Fruit fly (Drosophila melanogaster): ENCODE measurements around the gene Nmt.

Gene Nmt

DNA sequence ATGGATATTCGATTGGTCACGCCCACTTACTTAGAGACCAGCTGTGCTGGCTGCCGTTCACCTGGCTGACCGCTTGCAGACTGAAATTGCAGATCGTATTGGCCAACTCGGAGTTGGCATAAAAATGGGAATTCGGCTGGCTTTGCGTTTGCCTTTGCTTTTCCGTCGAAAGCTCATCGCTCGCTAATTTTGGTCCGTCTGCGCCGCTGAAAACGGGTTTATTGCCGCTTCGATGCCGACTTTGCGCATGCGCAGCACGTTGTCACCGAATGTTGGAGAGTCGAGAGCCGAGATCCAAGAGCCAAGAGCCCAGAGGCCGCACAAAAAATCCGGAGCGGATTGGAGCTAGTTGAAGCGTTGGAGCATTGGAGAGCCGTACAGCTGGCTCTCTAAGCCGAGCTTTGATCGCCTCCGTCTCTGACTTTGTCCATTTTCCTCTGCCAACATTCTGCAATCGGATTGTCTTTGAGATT is 26.5 kb downstream of the Nmt start, which contains the start of gene CG13676 (continued):
- no peak for TF ChIP-seq Lpt (GFP tag; optimal IDR thresholded peaks at IDR 0.05)
- TF ChIP-seq ss (GFP tag; optimal IDR thresholded peaks at IDR 0.05): peak in 1 of 2 experiments; percentile 46
- TF ChIP-seq Smox (GFP tag; optimal IDR thresholded peaks at IDR 0.05): no peak
- no peak for TF ChIP-seq fd85E (GFP tag; optimal IDR thresholded peaks at IDR 0.05)
- TF ChIP-seq Sox15 (GFP tag; optimal IDR thresholded peaks at IDR 0.05): no peak
- TF ChIP-seq spab (GFP tag; optimal IDR thresholded peaks at IDR 0.05): no peak
- no peak for TF ChIP-seq svp (GFP tag)
- no peak for TF ChIP-seq CG6792 (GFP tag; optimal IDR thresholded peaks at IDR 0.05)
- TF ChIP-seq Hr39 (GFP tag; optimal IDR thresholded peaks at IDR 0.05): no peak
- no peak for TF ChIP-seq acj6 (GFP tag; optimal IDR thresholded peaks at IDR 0.05)
- peak; percentile 31; the same call in 1 of the 2 replicates for TF ChIP-seq CG15336 (GFP tag; IDR thresholded peaks at IDR 0.05)

dm6 chr3L:8150812-8151211 is 27.4 kb downstream of the Nmt start:
- TF ChIP-seq Hr38 (GFP tag; optimal IDR thresholded peaks at IDR 0.05): no peak
- TF ChIP-seq CG15336 (GFP tag; IDR thresholded peaks at IDR 0.05): peak; percentile 50
- peak; percentile 74 for TF ChIP-seq CG32006 (GFP tag; optimal IDR thresholded peaks at IDR 0.05)
- TF ChIP-seq Hr4 (GFP tag; optimal IDR thresholded peaks at IDR 0.05): peak; percentile 58
- no peak for TF ChIP-seq esn (GFP tag; optimal IDR thresholded peaks at IDR 0.05)
- no peak for TF ChIP-seq Sox14 (GFP tag; optimal IDR thresholded peaks at IDR 0.05)
- no peak for TF ChIP-seq CG6808 (GFP tag; optimal IDR thresholded peaks at IDR 0.05)
- no peak for TF ChIP-seq Eip75B (GFP tag; optimal IDR thresholded peaks at IDR 0.05)
- peak; percentile 10 for TF ChIP-seq acj6 (GFP tag; optimal IDR thresholded peaks at IDR 0.05)
- peak; percentile 23 for TF ChIP-seq CG3919 (GFP tag; optimal IDR thresholded peaks at IDR 0.05)
- no peak for TF ChIP-seq Smox (GFP tag; optimal IDR thresholded peaks at IDR 0.05)
- TF ChIP-seq Ets21C (GFP tag; optimal IDR thresholded peaks at IDR 0.05): no peak
- TF ChIP-seq dac (GFP tag; optimal IDR thresholded peaks at IDR 0.05): no peak
- TF ChIP-seq CG9139 (GFP tag; optimal IDR thresholded peaks at IDR 0.05): no peak
- peak; percentile 68 for TF ChIP-seq Eip78C (GFP tag)
- TF ChIP-seq net (GFP tag; optimal IDR thresholded peaks at IDR 0.05): no peak
- peak; percentile 10 for TF ChIP-seq CG10631 (GFP tag; optimal IDR thresholded peaks at IDR 0.05)
- peak; percentile 1 for TF ChIP-seq CG4318 (GFP tag; optimal IDR thresholded peaks at IDR 0.05)
- TF ChIP-seq svp (GFP tag): no peak
- no peak for TF ChIP-seq CG31627 (GFP tag; optimal IDR thresholded peaks at IDR 0.05)

DNA sequence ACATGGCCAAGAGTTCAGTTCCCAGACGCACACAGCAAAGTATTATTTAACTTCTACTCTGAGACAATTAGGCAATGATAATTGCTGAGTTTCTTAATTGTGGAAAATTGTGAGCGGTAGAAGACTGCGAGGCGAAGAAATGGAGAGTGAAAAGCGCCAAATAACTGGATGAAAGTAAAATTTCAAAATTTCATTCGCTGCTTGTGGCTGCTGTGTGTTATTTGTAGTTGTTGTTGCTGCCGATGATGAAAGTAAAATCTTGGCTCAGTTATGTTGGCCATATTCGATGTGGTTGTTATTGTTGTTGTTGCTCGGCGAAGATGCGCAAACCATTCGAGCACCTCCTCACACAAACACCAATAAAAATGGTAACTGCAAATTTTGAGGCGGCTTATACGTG is 27.9 kb downstream of the Nmt start:
- TF ChIP-seq CG11902 (GFP tag; optimal IDR thresholded peaks at IDR 0.05): no peak
- peak; percentile 55 for TF ChIP-seq Blimp-1 (GFP tag; optimal IDR thresholded peaks at IDR 0.05)

dm6 chr3L:8137448-8137906 is 40.8 kb downstream of the Nmt start, which contains the start of the genes Setx and mus301:
Gene Setx, minus strand, starts transcription at chr3L:8137498.
Gene mus301, plus strand, starts transcription at chr3L:8137808.
- TF ChIP-seq Hr39 (GFP tag; optimal IDR thresholded peaks at IDR 0.05): peak; percentile 84
- peak; percentile 26 for TF ChIP-seq fd59A (GFP tag; optimal IDR thresholded peaks at IDR 0.05)
- TF ChIP-seq Ets21C (GFP tag; optimal IDR thresholded peaks at IDR 0.05): peak; percentile 75
- peak; percentile 88 for TF ChIP-seq CG31627 (GFP tag; optimal IDR thresholded peaks at IDR 0.05)
- no peak for TF ChIP-seq CG15336 (GFP tag; IDR thresholded peaks at IDR 0.05)
- peak; percentile 47 for TF ChIP-seq CG8319 (GFP tag; optimal IDR thresholded peaks at IDR 0.05)
- TF ChIP-seq CG3032 (tag; optimal IDR thresholded peaks at IDR 0.05): peak; percentile 81
- peak; percentile 64 for TF ChIP-seq Gug (GFP tag; IDR thresholded peaks at IDR 0.05)
- no peak for TF ChIP-seq CG6854 (GFP tag; optimal IDR thresholded peaks at IDR 0.05)
- peak; percentile 81 for TF ChIP-seq acj6 (GFP tag; optimal IDR thresholded peaks at IDR 0.05)
- no peak for TF ChIP-seq dac (GFP tag; optimal IDR thresholded peaks at IDR 0.05)
- TF ChIP-seq Ets96B (tag; optimal IDR thresholded peaks at IDR 0.05): no peak
- TF ChIP-seq salr (GFP tag; optimal IDR thresholded peaks at IDR 0.05): peak in 1 of 2 experiments; percentile 3
- no peak for TF ChIP-seq CG9139 (GFP tag; optimal IDR thresholded peaks at IDR 0.05)
- TF ChIP-seq lz (GFP tag; optimal IDR thresholded peaks at IDR 0.05): peak; percentile 84
- peak; percentile 81 for TF ChIP-seq CG10631 (GFP tag; optimal IDR thresholded peaks at IDR 0.05)
- no peak for TF ChIP-seq achi (GFP tag; optimal IDR thresholded peaks at IDR 0.05)
- TF ChIP-seq CG6276 (GFP tag; optimal IDR thresholded peaks at IDR 0.05): no peak
- peak; percentile 51 for TF ChIP-seq fd85E (GFP tag; optimal IDR thresholded peaks at IDR 0.05)
- TF ChIP-seq cyc (GFP tag; optimal IDR thresholded peaks at IDR 0.05): peak; percentile 83
- TF ChIP-seq CG6792 (GFP tag; optimal IDR thresholded peaks at IDR 0.05): peak; percentile 67
- TF ChIP-seq CG8119 (GFP tag; IDR thresholded peaks at IDR 0.05): 0 out of 3 replicates have a peak, but pooled peaks have one; percentile 12
- TF ChIP-seq esn (GFP tag; optimal IDR thresholded peaks at IDR 0.05): peak; percentile 86
- peak; percentile 92 for TF ChIP-seq Eip78C (GFP tag)
- TF ChIP-seq CG11762 (GFP tag; optimal IDR thresholded peaks at IDR 0.05; ENCODE audit: insufficient read depth): peak; percentile 36
- peak; percentile 31 for TF ChIP-seq Blimp-1 (GFP tag; optimal IDR thresholded peaks at IDR 0.05)
- peak; percentile 64 for TF ChIP-seq CG34406 (GFP tag; optimal IDR thresholded peaks at IDR 0.05)
- TF ChIP-seq CG6163 (GFP tag; IDR thresholded peaks at IDR 0.05): no peak; the same call in 2 of the 3 replicates
- peak; percentile 70 for TF ChIP-seq Sox15 (GFP tag; optimal IDR thresholded peaks at IDR 0.05)
- peak; percentile 61 for TF ChIP-seq CG11902 (GFP tag; optimal IDR thresholded peaks at IDR 0.05)

Data from whole organism, prepupa.